Worm (Caenorhabditis elegans) whole organism, young adult: ENCODE measurements around the gene msp-56.
A peak's percentile ranks its signal among the peaks of the same experiment; 100 is the strongest.

Experiments
- B0019.2 ChIP-seq: fragments of 200-800 bp; sonication (Bioruptor generic); conservative IDR thresholded peaks from 2 replicates; pipeline ENCODE4 v1.3.6; 2022; ENCODE audit warnings: missing genetic modification reagents, missing genetic modification characterization, missing compliant biosample characterization
- B0336.3 ChIP-seq: fragments of 200-800 bp; sonication (Bioruptor generic); IDR thresholded peaks from 2 replicates; pipeline ENCODE4 v1.3.6; 2022; ENCODE audit warnings: missing genetic modification characterization, missing compliant biosample characterization
- F23B12.7 ChIP-seq: sonication (generic microtip); optimal IDR thresholded peaks from 2 replicates; lab custom pipeline; 2017; ENCODE audit warnings: missing genetic modification characterization, mild to moderate bottlenecking, missing compliant biosample characterization, antibody characterized with exemption, moderate library complexity; ENCODE audit not compliant: insufficient read depth
- F33H1.4 ChIP-seq: fragments of 200-800 bp; sonication (Bioruptor generic); IDR thresholded peaks from 2 replicates; pipeline ENCODE4 v1.3.6; 2022; ENCODE audit warnings: missing genetic modification reagents, missing genetic modification characterization, missing compliant biosample characterization
- F37B4.10 ChIP-seq: fragments of 200-800 bp; sonication (Bioruptor generic); IDR thresholded peaks from 2 replicates; pipeline ENCODE4 v1.3.6; 2022; ENCODE audit warnings: missing genetic modification characterization, missing compliant biosample characterization
- F39B2.1 ChIP-seq: fragments of 200-800 bp; sonication (Bioruptor generic); IDR thresholded peaks from 2 replicates; pipeline ENCODE4 v1.3.6; 2022; ENCODE audit warnings: missing genetic modification reagents, missing genetic modification characterization, missing compliant biosample characterization
- F49E8.2 ChIP-seq: sonication (generic microtip); optimal IDR thresholded peaks from 3 replicates; lab custom pipeline; 2017; ENCODE audit warnings: missing genetic modification characterization, mild to moderate bottlenecking, missing compliant biosample characterization, antibody characterized with exemption, moderate library complexity; ENCODE audit not compliant: insufficient read depth
- F52B5.7 ChIP-seq: sonication (generic microtip); optimal IDR thresholded peaks from 2 replicates; lab custom pipeline; 2016; ENCODE audit warnings: mild to moderate bottlenecking, missing genetic modification characterization, missing compliant biosample characterization
- F57C9.4 ChIP-seq: sonication (generic microtip); optimal IDR thresholded peaks from 2 replicates; lab custom pipeline; 2017; ENCODE audit warnings: mild to moderate bottlenecking, missing genetic modification characterization, missing compliant biosample characterization
- Y53G8AR.9 ChIP-seq: fragments of 200-800 bp; sonication (Bioruptor generic); conservative IDR thresholded peaks from 2 replicates; pipeline ENCODE4 v1.3.6; 2022; ENCODE audit warnings: missing genetic modification reagents, missing genetic modification characterization, missing compliant biosample characterization
- Y56A3A.18 ChIP-seq: fragments of 200-800 bp; sonication (Bioruptor generic); IDR thresholded peaks from 2 replicates; pipeline ENCODE4 v1.3.6; 2022; ENCODE audit warnings: missing genetic modification reagents, missing genetic modification characterization, missing compliant biosample characterization
- Y79H2A.3 ChIP-seq: fragments of 200-800 bp; sonication (Bioruptor generic); conservative IDR thresholded peaks from 2 replicates; pipeline ENCODE4 v1.3.6; 2022; ENCODE audit warnings: missing genetic modification reagents, missing genetic modification characterization, missing compliant biosample characterization
- aptf-3 ChIP-seq: fragments of 200-800 bp; sonication (Bioruptor generic); IDR thresholded peaks from 2 replicates; pipeline ENCODE4 v1.3.6; 2022; ENCODE audit warnings: missing genetic modification characterization, missing compliant biosample characterization
- athp-1 ChIP-seq: sonication (generic microtip); optimal IDR thresholded peaks from 2 replicates; lab custom pipeline; 2017; ENCODE audit warnings: mild to moderate bottlenecking, missing genetic modification characterization, missing compliant biosample characterization
- attf-3 ChIP-seq: fragments of 200-800 bp; sonication (Bioruptor generic); conservative IDR thresholded peaks from 2 replicates; pipeline ENCODE4 v1.3.6; 2022; ENCODE audit warnings: missing genetic modification reagents, missing genetic modification characterization, missing compliant biosample characterization
- attf-5 ChIP-seq: fragments of 200-800 bp; sonication (Bioruptor generic); optimal IDR thresholded peaks from 2 replicates; lab custom pipeline; 2018; ENCODE audit warnings: mild to moderate bottlenecking, missing genetic modification characterization, missing compliant biosample characterization
- attf-6 ChIP-seq: fragments of 200-800 bp; sonication (Bioruptor generic); IDR thresholded peaks from 2 replicates; pipeline ENCODE4 v1.3.6; 2022; ENCODE audit warnings: missing genetic modification reagents, missing genetic modification characterization, missing compliant biosample characterization
- cebp-1 ChIP-seq, 2 experiments: fragments of 200-800 bp in 1 of 2; sonication (Bioruptor generic) in 1 of 2; sonication (generic microtip) in 1 of 2; IDR thresholded peaks in 1 of 2; optimal IDR thresholded peaks in 1 of 2; 2 replicates each; pipeline versions ENCODE4 v1.3.6 to Lab custom; 2017 to 2022; ENCODE audit warnings: missing compliant biosample characterization in 2 of 2, missing genetic modification characterization in 2 of 2, mild to moderate bottlenecking in 1 of 2, missing genetic modification reagents in 1 of 2, moderate library complexity in 1 of 2
- ceh-79 ChIP-seq: sonication (generic microtip); optimal IDR thresholded peaks from 2 replicates; lab custom pipeline; 2017; ENCODE audit warnings: mild to moderate bottlenecking, missing genetic modification characterization, missing compliant biosample characterization
- die-1 ChIP-seq: sonication (generic microtip); optimal IDR thresholded peaks from 2 replicates; lab custom pipeline; 2016; ENCODE audit warnings: missing genotype, mild to moderate bottlenecking, missing genetic modification characterization, missing compliant biosample characterization
- efl-1 ChIP-seq: fragments of 150-350 bp; optimal IDR thresholded peaks from 2 replicates; lab custom pipeline; 2014; ENCODE audit warnings: missing biosample characterization, missing genetic modification reagents, missing genetic modification characterization
- egl-18 ChIP-seq: fragments of 200-800 bp; sonication (Bioruptor generic); IDR thresholded peaks from 2 replicates; pipeline ENCODE4 v1.3.6; 2022; ENCODE audit warnings: missing genetic modification reagents, missing genetic modification characterization, missing compliant biosample characterization
- egl-44 ChIP-seq: fragments of 200-800 bp; sonication (Bioruptor generic); IDR thresholded peaks from 2 replicates; pipeline ENCODE4 v1.3.6; 2022; ENCODE audit warnings: missing genetic modification reagents, missing genetic modification characterization, missing compliant biosample characterization
- egrh-3 ChIP-seq: fragments of 200-800 bp; sonication (Bioruptor generic); IDR thresholded peaks from 2 replicates; pipeline ENCODE4 v1.3.6; 2022; ENCODE audit warnings: missing genetic modification reagents, missing genetic modification characterization, missing compliant biosample characterization
- ets-4 ChIP-seq: fragments of 200-800 bp; sonication (Bioruptor generic); optimal IDR thresholded peaks from 2 replicates; lab custom pipeline; 2018; ENCODE audit warnings: mild to moderate bottlenecking, missing genetic modification characterization, missing compliant biosample characterization
- him-1 ChIP-seq: sonication (generic microtip); optimal IDR thresholded peaks from 2 replicates; lab custom pipeline; 2016; ENCODE audit warnings: missing genotype, missing genetic modification reagents, missing genetic modification characterization, missing compliant biosample characterization
- hlh-12 ChIP-seq: sonication (generic microtip); optimal IDR thresholded peaks from 2 replicates; lab custom pipeline; 2016; ENCODE audit warnings: missing genetic modification characterization, missing compliant biosample characterization
- hlh-26 ChIP-seq: fragments of 200-800 bp; sonication (Bioruptor generic); conservative IDR thresholded peaks from 2 replicates; pipeline ENCODE4 v1.3.6; 2022; ENCODE audit warnings: missing genetic modification reagents, missing genetic modification characterization, missing compliant biosample characterization
- lin-40 ChIP-seq: sonication (generic microtip); optimal IDR thresholded peaks from 2 replicates; lab custom pipeline; 2016; ENCODE audit warnings: missing genetic modification characterization, mild to moderate bottlenecking, missing compliant biosample characterization, missing genotype, missing genetic modification reagents
- madf-3 ChIP-seq: fragments of 200-800 bp; sonication (Bioruptor generic); IDR thresholded peaks from 2 replicates; pipeline ENCODE4 v1.3.6; 2022; ENCODE audit warnings: missing genetic modification reagents, missing genetic modification characterization, missing compliant biosample characterization
- mel-28 ChIP-seq: sonication (generic microtip); optimal IDR thresholded peaks from 2 replicates; lab custom pipeline; 2016; ENCODE audit warnings: borderline replicate concordance, mild to moderate bottlenecking, missing genetic modification characterization, missing compliant biosample characterization
- nfya-2 ChIP-seq: fragments of 200-800 bp; sonication (Bioruptor generic); IDR thresholded peaks from 2 replicates; pipeline ENCODE4 v1.3.6; 2022; ENCODE audit warnings: missing genetic modification reagents, missing genetic modification characterization, missing compliant biosample characterization
- nfyb-1 ChIP-seq: fragments of 200-800 bp; sonication (Bioruptor generic); IDR thresholded peaks from 2 replicates; pipeline ENCODE4 v1.3.6; 2022; ENCODE audit warnings: missing genetic modification reagents, missing genetic modification characterization, missing compliant biosample characterization
- nhr-120 ChIP-seq: fragments of 200-800 bp; sonication (Bioruptor generic); IDR thresholded peaks from 2 replicates; pipeline ENCODE4 v1.3.6; 2022; ENCODE audit warnings: missing genetic modification characterization, missing compliant biosample characterization
- nhr-80 ChIP-seq: sonication (generic microtip); optimal IDR thresholded peaks from 2 replicates; lab custom pipeline; 2016; ENCODE audit warnings: missing genetic modification characterization, missing compliant biosample characterization
- pha-4 ChIP-seq: fragments of 150-350 bp; sonication (generic microtip); optimal IDR thresholded peaks from 2 replicates; lab custom pipeline; 2014; ENCODE audit warnings: missing biosample characterization, missing genetic modification reagents, missing genetic modification characterization
- sdz-38 ChIP-seq: sonication (generic microtip); optimal IDR thresholded peaks from 2 replicates; lab custom pipeline; 2016; ENCODE audit warnings: missing genotype, missing genetic modification characterization, missing compliant biosample characterization
- sea-2 ChIP-seq: fragments of 200-800 bp; sonication (Bioruptor generic); IDR thresholded peaks from 2 replicates; pipeline ENCODE4 v1.3.6; 2022; ENCODE audit warnings: missing genetic modification characterization, missing compliant biosample characterization
- snpc-1.3 ChIP-seq: sonication (generic microtip); optimal IDR thresholded peaks from 2 replicates; lab custom pipeline; 2017; ENCODE audit warnings: missing genetic modification characterization, mild to moderate bottlenecking, missing compliant biosample characterization, antibody characterized with exemption, moderate library complexity, missing genotype, missing genetic modification reagents; ENCODE audit not compliant: insufficient read depth
- snpc-3.4 ChIP-seq: sonication (generic microtip); optimal IDR thresholded peaks from 2 replicates; lab custom pipeline; 2017; ENCODE audit warnings: missing genetic modification characterization, mild to moderate bottlenecking, missing compliant biosample characterization, antibody characterized with exemption, moderate library complexity, missing genotype, missing genetic modification reagents
- tlf-1 ChIP-seq: fragments of 200-800 bp; sonication (Bioruptor generic); optimal IDR thresholded peaks from 2 replicates; lab custom pipeline; 2018; ENCODE audit warnings: mild to moderate bottlenecking, missing genetic modification characterization, missing compliant biosample characterization
- unc-62 ChIP-seq: fragments of 150-350 bp; optimal IDR thresholded peaks from 2 replicates; lab custom pipeline; 2014; ENCODE audit warnings: missing biosample characterization, missing genetic modification reagents, missing genetic modification characterization
- xnd-1 ChIP-seq: sonication (generic microtip); optimal IDR thresholded peaks from 2 replicates; lab custom pipeline; 2016; ENCODE audit warnings: missing genotype, missing genetic modification reagents, missing genetic modification characterization, missing compliant biosample characterization
- zim-3 ChIP-seq: sonication (generic microtip); optimal IDR thresholded peaks from 2 replicates; lab custom pipeline; 2017; ENCODE audit warnings: mild to moderate bottlenecking, missing genetic modification characterization, moderate library complexity, missing compliant biosample characterization
- ztf-18 ChIP-seq: sonication (generic microtip); optimal IDR thresholded peaks from 2 replicates; lab custom pipeline; 2016; ENCODE audit warnings: missing genotype, mild to moderate bottlenecking, missing genetic modification characterization, missing compliant biosample characterization
- ztf-28 ChIP-seq: fragments of 200-800 bp; sonication (Bioruptor generic); IDR thresholded peaks from 2 replicates; pipeline ENCODE4 v1.3.6; 2022; ENCODE audit warnings: missing genetic modification reagents, missing genetic modification characterization, missing compliant biosample characterization

Gene msp-56

ce11 chrIV:9852250-9852649, 10.9 kb downstream of the msp-56 start, which contains the start of gene ssq-1:
TSS of gene ssq-1 (plus strand) at chrIV:9852550.
- TF ChIP-seq nhr-80 (no peak), ztf-18 (no peak), unc-62 (GFP tag; lab: Kevin White, UChicago) (no peak), F33H1.4 (GFP tag; lab: Robert Waterston, UW) (no peak), tlf-1 (no peak), F49E8.2 (tag; lab: Kevin White, UChicago) (no peak), sea-2 (GFP tag; lab: Robert Waterston, UW) (no peak), aptf-3 (no peak), nfyb-1 (GFP tag; lab: Robert Waterston, UW) (no peak), hlh-12 (no peak), ets-4 (GFP tag; lab: Kevin White, UChicago) (no peak), die-1 (tag; lab: Kevin White, UChicago) (no peak), egrh-3 (no peak)

- TF ChIP-seq F57C9.4 (tag; lab: Kevin White, UChicago) = no peak
- TF ChIP-seq zim-3 (tag; lab: Kevin White, UChicago) = no peak
- 0 out of 2 replicates have a peak, but pooled peaks have one; percentile 9 for TF ChIP-seq nhr-120 (GFP tag; lab: Robert Waterston, UW)
- TF ChIP-seq cebp-1 (GFP tag; IDR thresholded peaks at IDR 0.05; lab: Robert Waterston, UW) = no peak
- no peak for TF ChIP-seq cebp-1 (tag; optimal IDR thresholded peaks at IDR 0.05; lab: Kevin White, UChicago)
- no peak for TF ChIP-seq ceh-79 (tag; lab: Kevin White, UChicago)
- 0 out of 2 replicates have a peak, but pooled peaks have one; percentile 2 for TF ChIP-seq madf-3 (GFP tag; lab: Robert Waterston, UW)
- TF ChIP-seq F37B4.10 (GFP tag; lab: Robert Waterston, UW) = no peak
- TF ChIP-seq attf-5 = no peak
- no peak for TF ChIP-seq mel-28 (tag; lab: Kevin White, UChicago)
- TF ChIP-seq ets-4 (GFP tag; lab: Kevin White, UChicago) = no peak
- no peak for TF ChIP-seq sea-2 (GFP tag; lab: Robert Waterston, UW)
- no peak for TF ChIP-seq snpc-3.4 (tag; lab: Kevin White, UChicago)
- TF ChIP-seq unc-62 (GFP tag; lab: Kevin White, UChicago) = no peak
- no peak for TF ChIP-seq ztf-28 (GFP tag; lab: Robert Waterston, UW)
- no peak for TF ChIP-seq xnd-1
- TF ChIP-seq F39B2.1 (GFP tag; lab: Robert Waterston, UW) = no peak
- no peak for TF ChIP-seq tlf-1
- no peak for TF ChIP-seq lin-40
- no peak for TF ChIP-seq Y53G8AR.9 (GFP tag; lab: Robert Waterston, UW)
- no peak for TF ChIP-seq Y79H2A.3 (GFP tag; lab: Robert Waterston, UW)
- no peak for TF ChIP-seq him-1 (tag; lab: Kevin White, UChicago)
- no peak for TF ChIP-seq F52B5.7
- peak; percentile 73 for TF ChIP-seq egrh-3
- TF ChIP-seq efl-1 (GFP tag; lab: Kevin White, UChicago) = no peak
- no peak for TF ChIP-seq sdz-38 (tag; lab: Kevin White, UChicago)
- TF ChIP-seq pha-4 = no peak
- no peak for TF ChIP-seq athp-1
- TF ChIP-seq die-1 (tag; lab: Kevin White, UChicago) = no peak
- TF ChIP-seq egl-44 (GFP tag; lab: Robert Waterston, UW) = no peak
- TF ChIP-seq B0019.2 (GFP tag; lab: Robert Waterston, UW) = no peak
- no peak for TF ChIP-seq egl-18 (GFP tag; lab: Robert Waterston, UW)
- 0 out of 2 replicates have a peak, but pooled peaks have one; percentile 24 for TF ChIP-seq hlh-26
- no peak for TF ChIP-seq attf-6 (GFP tag; lab: Robert Waterston, UW)
- TF ChIP-seq F23B12.7 = no peak
- no peak for TF ChIP-seq nfya-2 (GFP tag; lab: Robert Waterston, UW)
- TF ChIP-seq Y56A3A.18 = 0 out of 2 replicates have a peak, but pooled peaks have one; percentile 20
- TF ChIP-seq B0336.3 (GFP tag; lab: Robert Waterston, UW) = no peak
- TF ChIP-seq snpc-1.3 = no peak
- no peak for TF ChIP-seq attf-3 (GFP tag; lab: Robert Waterston, UW)
Observed at ce11 chrIV:9852818-9853466, 11.6 kb downstream of the msp-56 start.
